Worm (Caenorhabditis elegans): ENCODE results near the gene R05G6.1.

DNA sequence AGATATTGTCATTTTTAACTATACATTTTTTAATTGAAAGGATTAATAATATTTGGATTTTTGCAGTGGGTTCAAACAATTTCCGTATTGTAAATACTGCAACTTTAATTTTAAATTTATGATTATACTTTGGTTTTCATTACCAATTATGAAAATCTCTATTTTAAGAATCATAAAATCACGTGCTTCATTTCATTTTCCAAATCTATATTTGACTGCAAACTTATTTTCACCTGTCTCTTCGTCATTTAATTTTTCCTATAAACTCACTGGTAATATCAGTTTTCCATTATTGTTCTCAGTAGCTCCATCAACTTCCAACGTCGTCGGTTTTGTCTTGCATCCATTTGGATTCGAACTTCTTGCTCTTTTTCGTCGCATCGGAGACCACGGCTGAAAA, at the start of gene R05G6.1:
- TF ChIP-seq him-1 (tag; optimal IDR thresholded peaks at IDR 0.05) = no peak
- no peak for TF ChIP-seq W03F9.2 (tag; optimal IDR thresholded peaks at IDR 0.05)
- no peak for TF ChIP-seq dao-5 (tag; optimal IDR thresholded peaks at IDR 0.05)

Data from whole organism, L4/young adult.